Fruit fly (Drosophila melanogaster): ENCODE measurements around the gene CG11790.

DNA sequence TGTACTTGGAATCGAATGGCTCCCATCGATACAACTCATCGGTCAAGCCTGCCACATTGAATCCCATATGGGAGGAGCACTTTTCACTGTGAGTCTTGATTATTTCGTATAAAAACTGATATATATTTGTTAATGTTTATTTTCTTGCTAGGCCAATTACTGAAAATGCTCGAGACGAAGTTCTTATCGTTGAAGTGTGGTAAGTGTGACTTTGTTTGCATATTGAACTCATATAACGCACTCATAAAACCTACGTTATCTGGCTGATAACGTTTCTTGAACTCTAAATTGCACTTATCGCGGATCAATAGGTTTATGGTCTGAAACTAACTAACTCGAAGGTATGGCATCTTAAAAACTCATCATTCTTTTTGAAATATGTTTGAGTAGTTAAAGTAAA, 13.0 kb downstream of the CG11790 start:
- no peak for TF ChIP-seq Myc (optimal IDR thresholded peaks at IDR 0.05)
- TF ChIP-seq psq (optimal IDR thresholded peaks at IDR 0.05), result no peak
- TF ChIP-seq ttk (optimal IDR thresholded peaks at IDR 0.05), result no peak

Measured in Kc167 (cell line).